Fruit fly (Drosophila melanogaster) S2 (cell line): ENCODE results near the gene DPCoAC.

Experiments
- CG8478 ChIP-seq: fragments of >200 bp; optimal IDR thresholded peaks from 2 replicates; lab custom pipeline; 2018
- CTCF ChIP-seq, 2 experiments: fragments of >200 bp; optimal IDR thresholded peaks; 2 replicates each; lab custom pipeline; 2018

DNA sequence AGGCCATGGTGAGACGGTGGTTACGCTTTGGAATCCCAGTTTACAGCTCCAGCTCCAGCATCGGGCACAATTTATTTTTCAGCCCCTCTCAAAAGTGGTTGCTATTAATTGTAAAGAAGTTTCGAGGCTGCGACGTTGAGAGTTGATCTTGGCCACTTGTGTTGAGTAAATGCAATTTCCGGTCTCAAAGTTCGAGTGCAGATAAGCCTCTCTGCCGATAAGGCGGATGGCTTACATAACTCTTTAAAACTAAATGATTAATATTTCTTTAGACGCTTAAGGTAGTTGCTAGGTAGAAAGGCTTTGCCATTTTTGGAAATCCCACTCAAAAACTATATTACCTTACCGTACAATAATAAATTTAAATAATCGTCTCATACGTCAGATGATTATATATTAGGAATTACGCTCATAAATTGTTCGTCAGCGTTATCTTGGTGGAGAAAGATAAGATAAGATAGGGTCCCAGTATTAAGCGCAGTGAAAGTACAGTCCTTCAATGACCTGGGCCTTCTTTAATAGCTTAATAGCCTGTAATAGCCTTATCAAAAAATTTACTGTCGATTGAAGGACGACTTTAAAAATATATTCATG lies 48.2 kb upstream of the DPCoAC start:
- no peak for TF ChIP-seq CTCF (optimal IDR thresholded peaks at IDR 0.05; lab: Kevin White, UChicago)
- no peak for TF ChIP-seq CG8478 (lab: Kevin White, UChicago)
